Worm (Caenorhabditis elegans): ENCODE data around the gene rps-2.

- TF ChIP-seq ama-1 (optimal IDR thresholded peaks at IDR 0.05), result no peak
- no peak for TF ChIP-seq F13C5.2 (tag; optimal IDR thresholded peaks at IDR 0.05)
- no peak for TF ChIP-seq tra-4 (tag; optimal IDR thresholded peaks at IDR 0.05)
- TF ChIP-seq ceh-36 (tag; optimal IDR thresholded peaks at IDR 0.05), result no peak
- TF ChIP-seq pes-1 (GFP tag; IDR thresholded peaks at IDR 0.05), result no peak
- TF ChIP-seq tbx-11 (GFP tag; IDR thresholded peaks at IDR 0.05), result no peak
- TF ChIP-seq scrt-1 (GFP tag; IDR thresholded peaks at IDR 0.05), result no peak
- TF ChIP-seq ceh-13 (GFP tag; optimal IDR thresholded peaks at IDR 0.05), result no peak
- no peak for TF ChIP-seq tbx-37 (GFP tag; conservative IDR thresholded peaks at IDR 0.05)
- TF ChIP-seq B0310.2 (tag; optimal IDR thresholded peaks at IDR 0.05), result no peak
These were observed 28.7 kb downstream of the rps-2 start, which contains the start of gene ilys-4 for ce11 chrIV:7897443-7897842.

All from whole organism, early embryonic.